Worm (Caenorhabditis elegans) whole organism, midembryonic: ENCODE measurements around the gene gkow-1.

ENCODE experiments used
- T22C8.4 ChIP-seq: fragments of 200-800 bp; sonication (Bioruptor generic); IDR thresholded peaks from 2 replicates; pipeline ENCODE4 v1.3.6; 2022; ENCODE audit warnings: missing genetic modification characterization, missing compliant biosample characterization
- cog-1 ChIP-seq: sonication (generic microtip); optimal IDR thresholded peaks from 2 replicates; lab custom pipeline; 2016; ENCODE audit warnings: missing genetic modification characterization, missing compliant biosample characterization
- klf-2 ChIP-seq: fragments of 200-800 bp; sonication (Bioruptor generic); conservative IDR thresholded peaks from 2 replicates; pipeline ENCODE4 v1.3.6; 2022; ENCODE audit warnings: missing genetic modification reagents, missing genetic modification characterization, missing compliant biosample characterization
- med-1 ChIP-seq: sonication (generic microtip); optimal IDR thresholded peaks from 2 replicates; lab custom pipeline; 2017; ENCODE audit warnings: missing genetic modification characterization, mild to moderate bottlenecking, missing compliant biosample characterization, antibody characterized with exemption, missing genetic modification reagents; ENCODE audit not compliant: insufficient read depth
- tab-1 ChIP-seq: fragments of 200-800 bp; sonication (Bioruptor generic); IDR thresholded peaks from 2 replicates; pipeline ENCODE4 v1.3.6; 2022; ENCODE audit warnings: missing genetic modification characterization, missing compliant biosample characterization
- ztf-23 ChIP-seq: fragments of 200-800 bp; sonication (Bioruptor generic); IDR thresholded peaks from 2 replicates; pipeline ENCODE4 v1.3.6; 2022; ENCODE audit warnings: missing genetic modification reagents, missing genetic modification characterization, missing compliant biosample characterization
- ztf-29 ChIP-seq: fragments of 200-800 bp; sonication (Bioruptor generic); IDR thresholded peaks from 2 replicates; pipeline ENCODE4 v1.3.6; 2022; ENCODE audit warnings: missing genetic modification reagents, missing genetic modification characterization, missing compliant biosample characterization

DNA sequence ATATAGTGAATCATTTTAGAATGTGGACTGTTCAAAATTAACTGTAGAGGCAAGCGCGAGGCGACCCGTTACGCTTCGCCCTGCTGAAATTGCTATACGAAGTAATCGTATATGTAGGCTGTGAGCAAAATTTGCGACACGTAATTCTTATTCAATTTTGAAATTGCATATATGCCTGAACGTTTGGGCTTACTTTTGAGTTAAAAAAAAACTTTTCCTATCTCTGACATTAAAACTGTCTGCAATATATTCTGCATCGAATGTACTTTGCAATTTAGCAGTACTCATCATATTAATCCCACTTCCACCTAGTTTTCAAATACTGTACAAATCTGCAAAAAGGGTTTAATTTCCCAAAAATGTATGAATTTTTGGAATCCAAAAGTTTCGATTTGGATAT lies 11.0 kb upstream of the gkow-1 start:
- TF ChIP-seq T22C8.4 (no peak), tab-1 (GFP tag; lab: Robert Waterston, UW) (no peak), cog-1 (tag; lab: Kevin White, UChicago) (no peak), klf-2 (GFP tag; lab: Robert Waterston, UW) (no peak), med-1 (GFP tag; lab: Kevin White, UChicago) (no peak), ztf-29 (no peak), ztf-23 (GFP tag; lab: Robert Waterston, UW) (no peak)
